Worm (Caenorhabditis elegans) whole organism, early embryonic: ENCODE results near the gene tmed-13.

ENCODE experiments used
- B0310.2 ChIP-seq: sonication (generic microtip); optimal IDR thresholded peaks from 2 replicates; lab custom pipeline; 2016; ENCODE audit warnings: mild to moderate bottlenecking, missing genetic modification characterization, missing compliant biosample characterization
- F13C5.2 ChIP-seq: sonication (generic microtip); optimal IDR thresholded peaks from 2 replicates; lab custom pipeline; 2017; ENCODE audit warnings: mild to moderate bottlenecking, missing genetic modification characterization, inconsistent platforms, missing compliant biosample characterization
- ama-1 ChIP-seq: fragments of 150-350 bp; optimal IDR thresholded peaks from 2 replicates; lab custom pipeline; 2014
- ceh-36 ChIP-seq: sonication (generic microtip); optimal IDR thresholded peaks from 2 replicates; lab custom pipeline; 2016; ENCODE audit warnings: missing genetic modification characterization, inconsistent platforms, missing compliant biosample characterization
- flt-1 ChIP-seq: fragments of 200-800 bp; sonication (Bioruptor generic); IDR thresholded peaks from 2 replicates; pipeline ENCODE4 v1.3.6; 2022; ENCODE audit warnings: missing genetic modification characterization, missing compliant biosample characterization
- hmbx-1 ChIP-seq: sonication (generic microtip); optimal IDR thresholded peaks from 2 replicates; lab custom pipeline; 2016; ENCODE audit warnings: mild to moderate bottlenecking, missing genetic modification characterization, missing compliant biosample characterization
- hmg-4 ChIP-seq: fragments of 200-800 bp; sonication (Bioruptor generic); optimal IDR thresholded peaks from 2 replicates; lab custom pipeline; 2018; ENCODE audit warnings: mild to moderate bottlenecking, missing genetic modification characterization, missing compliant biosample characterization
- hnd-1 ChIP-seq: sonication (generic microtip); optimal IDR thresholded peaks from 2 replicates; lab custom pipeline; 2016; ENCODE audit warnings: missing genetic modification characterization, missing compliant biosample characterization
- scrt-1 ChIP-seq: fragments of 200-800 bp; sonication (Bioruptor generic); IDR thresholded peaks from 2 replicates; pipeline ENCODE4 v1.3.6; 2022; ENCODE audit warnings: missing genetic modification characterization, missing compliant biosample characterization
- sea-1 ChIP-seq: fragments of 200-800 bp; sonication (Bioruptor generic); conservative IDR thresholded peaks from 2 replicates; pipeline ENCODE4 v1.3.6; 2022; ENCODE audit warnings: missing genetic modification characterization, missing compliant biosample characterization

DNA sequence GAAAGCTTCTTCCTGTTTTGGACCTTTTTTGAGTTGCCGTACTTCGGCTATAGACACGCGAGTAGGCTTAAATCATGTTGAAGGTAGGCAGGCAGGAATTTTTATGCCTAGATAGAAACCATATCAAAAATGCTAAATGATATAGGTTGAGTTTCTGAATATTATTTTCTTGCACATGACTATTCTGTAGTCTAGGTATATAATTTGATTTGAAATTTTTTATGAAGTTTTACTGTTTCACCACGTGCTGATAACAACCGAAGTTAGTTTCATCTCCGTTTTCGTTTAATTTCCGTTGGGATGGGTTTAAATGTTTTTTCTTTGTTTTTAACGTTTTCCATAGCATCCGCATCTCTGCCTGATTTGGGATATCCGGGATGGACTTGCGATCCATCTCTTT lies 15.9 kb upstream of the tmed-13 start, which contains the start of gene Y73B6BL.37:
- TF ChIP-seq ama-1 (lab: Kevin White, UChicago): no peak
- TF ChIP-seq scrt-1 (GFP tag; lab: Robert Waterston, UW): no peak
- no peak for TF ChIP-seq sea-1 (GFP tag; lab: Robert Waterston, UW)
- TF ChIP-seq F13C5.2: no peak
- TF ChIP-seq hmg-4 (GFP tag; lab: Kevin White, UChicago): no peak
- TF ChIP-seq flt-1: no peak
- TF ChIP-seq hmbx-1: no peak
- TF ChIP-seq B0310.2 (tag; lab: Kevin White, UChicago): no peak
- no peak for TF ChIP-seq ceh-36
- TF ChIP-seq hnd-1 (tag; lab: Kevin White, UChicago): no peak
